Worm (Caenorhabditis elegans) whole organism, L4 larva: Measurements from ENCODE around the gene lgc-4.
A peak's percentile ranks its signal among the peaks of the same experiment; 100 is the strongest.

Experiments
- D1046.2 ChIP-seq: fragments of 200-800 bp; sonication (Bioruptor generic); IDR thresholded peaks from 2 replicates; pipeline ENCODE4 v1.3.6; 2022; ENCODE audit warnings: missing genetic modification characterization, missing compliant biosample characterization
- F10B5.3 ChIP-seq: sonication (generic microtip); optimal IDR thresholded peaks from 2 replicates; lab custom pipeline; 2016; ENCODE audit warnings: mild to moderate bottlenecking, missing genetic modification characterization, missing compliant biosample characterization
- F26F4.8 ChIP-seq: fragments of 200-800 bp; sonication (Bioruptor generic); conservative IDR thresholded peaks from 2 replicates; pipeline ENCODE4 v1.3.6; 2022; ENCODE audit warnings: missing genetic modification characterization, missing compliant biosample characterization
- F49E8.2 ChIP-seq: sonication (generic microtip); optimal IDR thresholded peaks from 2 replicates; lab custom pipeline; 2016; ENCODE audit warnings: missing compliant biosample characterization, mild to moderate bottlenecking, missing genetic modification characterization, borderline replicate concordance
- T20F7.1 ChIP-seq: fragments of 200-800 bp; sonication (Bioruptor generic); optimal IDR thresholded peaks from 2 replicates; lab custom pipeline; 2018; ENCODE audit warnings: mild to moderate bottlenecking, missing genetic modification characterization, missing compliant biosample characterization
- Y48G9A.11 ChIP-seq: fragments of 200-800 bp; sonication (Bioruptor generic); IDR thresholded peaks from 2 replicates; pipeline ENCODE4 v1.3.6; 2022; ENCODE audit warnings: missing genetic modification reagents, missing genetic modification characterization, missing compliant biosample characterization
- Y75B8A.6 ChIP-seq: fragments of 200-800 bp; sonication (Bioruptor generic); IDR thresholded peaks from 2 replicates; pipeline ENCODE4 v1.3.6; 2022; ENCODE audit warnings: missing genetic modification reagents, missing genetic modification characterization, missing compliant biosample characterization
- ZK546.5 ChIP-seq, 2 experiments: sonication (generic microtip); optimal IDR thresholded peaks; 2 replicates each; lab custom pipeline; 2017; ENCODE audit warnings: missing biosample characterization in 2 of 2, missing genetic modification characterization in 2 of 2
- aha-1 ChIP-seq: fragments of 150-350 bp; peaks from one replicate; lab custom pipeline; 2014; ENCODE audit warnings: missing biosample characterization, missing genetic modification characterization
- ama-1 ChIP-seq: fragments of 150-350 bp; optimal IDR thresholded peaks from 2 replicates; lab custom pipeline; 2014; ENCODE audit warnings: inconsistent platforms, mixed read lengths
- ceh-20 ChIP-seq: fragments of 200-800 bp; sonication (Bioruptor generic); IDR thresholded peaks from 2 replicates; pipeline ENCODE4 v1.3.6; 2022; ENCODE audit warnings: missing genetic modification reagents, missing genetic modification characterization, missing compliant biosample characterization
- ceh-28 ChIP-seq: fragments of 150-350 bp; optimal IDR thresholded peaks from 2 replicates; lab custom pipeline; 2014; ENCODE audit warnings: missing biosample characterization, missing genetic modification reagents, missing genetic modification characterization
- ceh-32 ChIP-seq: sonication (generic microtip); optimal IDR thresholded peaks from 2 replicates; lab custom pipeline; 2016; ENCODE audit warnings: mild to moderate bottlenecking, missing genetic modification characterization, missing compliant biosample characterization; ENCODE audit not compliant: poor library complexity
- ceh-44 ChIP-seq: fragments of 200-800 bp; sonication (Bioruptor generic); IDR thresholded peaks from 2 replicates; pipeline ENCODE4 v1.3.6; 2022; ENCODE audit warnings: missing genetic modification reagents, missing genetic modification characterization, missing compliant biosample characterization
- ceh-62 ChIP-seq: sonication (generic microtip); optimal IDR thresholded peaks from 2 replicates; lab custom pipeline; 2017; ENCODE audit warnings: missing biosample characterization, missing genetic modification characterization
- ceh-82 ChIP-seq: sonication (generic microtip); optimal IDR thresholded peaks from 2 replicates; lab custom pipeline; 2017; ENCODE audit warnings: missing biosample characterization, missing genetic modification characterization
- ces-1 ChIP-seq: fragments of 150-350 bp; sonication (generic microtip); optimal IDR thresholded peaks from 4 replicates; lab custom pipeline; 2014; ENCODE audit warnings: missing biosample characterization, missing genetic modification reagents, missing genetic modification characterization
- ctbp-1 ChIP-seq: fragments of 200-800 bp; sonication (Bioruptor generic); IDR thresholded peaks from 2 replicates; pipeline ENCODE4 v1.3.6; 2022; ENCODE audit warnings: missing genetic modification reagents, missing genetic modification characterization, missing compliant biosample characterization
- daf-12 ChIP-seq: fragments of 150-350 bp; optimal IDR thresholded peaks from 2 replicates; lab custom pipeline; 2014; ENCODE audit warnings: missing biosample characterization, missing genetic modification reagents, missing genetic modification characterization
- daf-16 ChIP-seq, 3 experiments: sonication (generic microtip); optimal IDR thresholded peaks; 2 replicates each; lab custom pipeline; 2016 to 2017; ENCODE audit warnings: missing genetic modification characterization in 3 of 3, missing genetic modification reagents in 3 of 3, mild to moderate bottlenecking in 2 of 3, missing compliant biosample characterization in 2 of 3, missing biosample characterization in 1 of 3, moderate library complexity in 1 of 3
- dmd-6 ChIP-seq: fragments of 200-800 bp; sonication (Bioruptor generic); IDR thresholded peaks from 2 replicates; pipeline ENCODE4 v1.3.6; 2022; ENCODE audit warnings: missing genetic modification reagents, missing genetic modification characterization, missing compliant biosample characterization
- dmd-8 ChIP-seq: fragments of 200-800 bp; sonication (Bioruptor generic); IDR thresholded peaks from 2 replicates; pipeline ENCODE4 v1.3.6; 2022; ENCODE audit warnings: missing genetic modification characterization, missing compliant biosample characterization
- egl-27 ChIP-seq: sonication (generic microtip); optimal IDR thresholded peaks from 3 replicates; lab custom pipeline; 2017; ENCODE audit warnings: missing biosample characterization, missing genetic modification reagents, missing genetic modification characterization
- hlh-11 ChIP-seq: fragments of 200-800 bp; sonication (Bioruptor generic); optimal IDR thresholded peaks from 2 replicates; lab custom pipeline; 2018; ENCODE audit warnings: mild to moderate bottlenecking, missing genetic modification characterization, missing compliant biosample characterization
- hlh-30 ChIP-seq: sonication (generic microtip); optimal IDR thresholded peaks from 2 replicates; lab custom pipeline; 2017; ENCODE audit warnings: antibody characterized with exemption, mild to moderate bottlenecking, missing genetic modification characterization, missing compliant biosample characterization; ENCODE audit not compliant: insufficient read depth
- jun-1 ChIP-seq: fragments of 150-350 bp; optimal IDR thresholded peaks from 2 replicates; lab custom pipeline; 2014; ENCODE audit warnings: missing biosample characterization, missing genetic modification reagents, missing genetic modification characterization
- lim-7 ChIP-seq: fragments of 200-800 bp; sonication (Bioruptor generic); IDR thresholded peaks from 2 replicates; pipeline ENCODE4 v1.3.6; 2022; ENCODE audit warnings: missing genetic modification characterization, missing compliant biosample characterization
- lin-13 ChIP-seq: fragments of 150-350 bp; optimal IDR thresholded peaks from 2 replicates; lab custom pipeline; 2014; ENCODE audit warnings: missing biosample characterization, missing genetic modification reagents, missing genetic modification characterization
- lin-38 ChIP-seq: fragments of 200-800 bp; sonication (Bioruptor generic); IDR thresholded peaks from 2 replicates; pipeline ENCODE4 v1.3.6; 2022; ENCODE audit warnings: missing genetic modification reagents, missing genetic modification characterization, missing compliant biosample characterization
- lin-39 ChIP-seq: fragments of 150-350 bp; optimal IDR thresholded peaks from 2 replicates; lab custom pipeline; 2014; ENCODE audit warnings: missing biosample characterization, missing genetic modification reagents, missing genetic modification characterization
- lir-3 ChIP-seq: sonication (generic microtip); optimal IDR thresholded peaks from 2 replicates; lab custom pipeline; 2016; ENCODE audit warnings: mild to moderate bottlenecking, missing genetic modification characterization, missing compliant biosample characterization
- lsy-2 ChIP-seq, 2 experiments: fragments of 150-350 bp in 1 of 2; sonication (generic microtip) in 1 of 2; optimal IDR thresholded peaks; 2 replicates each; lab custom pipeline; 2014 to 2017; ENCODE audit warnings: missing biosample characterization in 2 of 2, missing genetic modification characterization in 2 of 2
- madf-5 ChIP-seq, 2 experiments: fragments of 200-800 bp; sonication (Bioruptor generic); IDR thresholded peaks; 2 replicates each; pipeline ENCODE4 v1.3.6; 2022; ENCODE audit warnings: missing compliant biosample characterization in 2 of 2, missing genetic modification characterization in 2 of 2
- mes-2 ChIP-seq: sonication (generic microtip); optimal IDR thresholded peaks from 2 replicates; lab custom pipeline; 2016; ENCODE audit warnings: missing genotype, mild to moderate bottlenecking, missing genetic modification characterization, missing compliant biosample characterization; ENCODE audit not compliant: poor library complexity, severe bottlenecking
- mxl-2 ChIP-seq: fragments of 200-800 bp; sonication (Bioruptor generic); conservative IDR thresholded peaks from 2 replicates; pipeline ENCODE4 v1.3.6; 2022; ENCODE audit warnings: missing genetic modification reagents, missing genetic modification characterization, missing compliant biosample characterization
- mxl-3 ChIP-seq: fragments of 200-800 bp; sonication (Bioruptor generic); optimal IDR thresholded peaks from 2 replicates; lab custom pipeline; 2018; ENCODE audit warnings: mild to moderate bottlenecking, missing genetic modification characterization, missing compliant biosample characterization
- nhr-10 ChIP-seq: fragments of 150-350 bp; optimal IDR thresholded peaks from 2 replicates; lab custom pipeline; 2014; ENCODE audit warnings: missing biosample characterization, missing genetic modification characterization
- nhr-237 ChIP-seq: sonication (generic microtip); optimal IDR thresholded peaks from 2 replicates; lab custom pipeline; 2017; ENCODE audit warnings: missing biosample characterization, missing genetic modification characterization
- nhr-25 ChIP-seq: sonication (generic microtip); optimal IDR thresholded peaks from 2 replicates; lab custom pipeline; 2017; ENCODE audit warnings: missing genetic modification characterization, mild to moderate bottlenecking, missing compliant biosample characterization, antibody characterized with exemption, moderate library complexity, borderline replicate concordance; ENCODE audit not compliant: insufficient read depth
- nhr-6 ChIP-seq: fragments of 150-350 bp; optimal IDR thresholded peaks from 2 replicates; lab custom pipeline; 2014; ENCODE audit warnings: missing biosample characterization, missing genetic modification characterization
- nhr-77 ChIP-seq: fragments of 150-350 bp; optimal IDR thresholded peaks from 2 replicates; lab custom pipeline; 2014; ENCODE audit warnings: missing biosample characterization, missing genetic modification characterization
- php-3 ChIP-seq: fragments of 200-800 bp; sonication (Bioruptor generic); IDR thresholded peaks from 2 replicates; pipeline ENCODE4 v1.3.6; 2022; ENCODE audit warnings: missing genetic modification reagents, missing genetic modification characterization, missing compliant biosample characterization
- pqm-1 ChIP-seq: sonication (generic microtip); optimal IDR thresholded peaks from 2 replicates; lab custom pipeline; 2017; ENCODE audit warnings: missing biosample characterization, missing genetic modification characterization
- rbr-2 ChIP-seq: sonication (generic microtip); optimal IDR thresholded peaks from 2 replicates; lab custom pipeline; 2016; ENCODE audit warnings: missing genotype, missing genetic modification characterization, missing compliant biosample characterization
- skn-1 ChIP-seq: fragments of 150-350 bp; optimal IDR thresholded peaks from 2 replicates; lab custom pipeline; 2014; ENCODE audit warnings: missing biosample characterization, missing genetic modification characterization
- spr-1 ChIP-seq: sonication (generic microtip); optimal IDR thresholded peaks from 2 replicates; lab custom pipeline; 2016; ENCODE audit warnings: mild to moderate bottlenecking, missing genetic modification characterization, missing compliant biosample characterization
- spr-3 ChIP-seq: fragments of 200-800 bp; sonication (Bioruptor generic); optimal IDR thresholded peaks from 2 replicates; lab custom pipeline; 2018; ENCODE audit warnings: mild to moderate bottlenecking, missing genetic modification characterization, missing compliant biosample characterization
- tra-1 ChIP-seq: fragments of 200-800 bp; sonication (Bioruptor generic); IDR thresholded peaks from 2 replicates; pipeline ENCODE4 v1.3.6; 2022; ENCODE audit warnings: missing genetic modification reagents, missing genetic modification characterization, missing compliant biosample characterization
- vab-7 ChIP-seq: fragments of 200-800 bp; sonication (Bioruptor generic); IDR thresholded peaks from 2 replicates; pipeline ENCODE4 v1.3.6; 2022; ENCODE audit warnings: missing genetic modification reagents, missing genetic modification characterization, missing compliant biosample characterization
- zag-1 ChIP-seq: fragments of 150-350 bp; optimal IDR thresholded peaks from 2 replicates; lab custom pipeline; 2014; ENCODE audit warnings: missing biosample characterization, missing genetic modification characterization
- zfp-3 ChIP-seq: fragments of 200-800 bp; sonication (Bioruptor generic); conservative IDR thresholded peaks from 2 replicates; pipeline ENCODE4 v1.3.6; 2022; ENCODE audit warnings: missing genetic modification reagents, missing genetic modification characterization, missing compliant biosample characterization
- zip-2 ChIP-seq: fragments of 150-350 bp; optimal IDR thresholded peaks from 2 replicates; lab custom pipeline; 2014; ENCODE audit warnings: missing biosample characterization, missing genetic modification characterization

The lgc-4 gene

ce11 chrX:9225273-9225672, 16.8 kb downstream of the lgc-4 start (continued):
- TF ChIP-seq ZK546.5 (tag; optimal IDR thresholded peaks at IDR 0.05; lab: Kevin White, UChicago): no peak
- TF ChIP-seq lin-39 (tag; lab: Kevin White, UChicago): no peak
- TF ChIP-seq lin-13 (GFP tag; lab: Kevin White, UChicago): no peak
- TF ChIP-seq skn-1 (tag; lab: Kevin White, UChicago): no peak
- no peak for TF ChIP-seq zfp-3
- TF ChIP-seq F49E8.2 (tag; lab: Kevin White, UChicago): no peak
- peak; percentile 35 for TF ChIP-seq mes-2
- TF ChIP-seq dmd-8 (GFP tag; lab: Robert Waterston, UW): no peak
- TF ChIP-seq zag-1 (tag; lab: Kevin White, UChicago): no peak
- peak; percentile 77 for TF ChIP-seq nhr-6 (tag; lab: Kevin White, UChicago)
- peak; percentile 53 for TF ChIP-seq hlh-30 (tag; lab: Kevin White, UChicago)
- TF ChIP-seq ceh-44 (GFP tag; lab: Robert Waterston, UW): no peak
- TF ChIP-seq Y48G9A.11: no peak
- no peak for TF ChIP-seq madf-5 (GFP tag; IDR thresholded peaks at IDR 0.05; lab: Robert Waterston, UW)
- no peak for TF ChIP-seq ceh-62 (tag; lab: Kevin White, UChicago)
- TF ChIP-seq spr-3 (GFP tag; lab: Kevin White, UChicago): no peak
- TF ChIP-seq vab-7 (GFP tag; lab: Robert Waterston, UW): no peak
- no peak for TF ChIP-seq nhr-237 (tag; lab: Kevin White, UChicago)
- TF ChIP-seq mxl-3 (GFP tag; lab: Kevin White, UChicago): peak; percentile 95
- peak; percentile 34; the same call in 1 of the 2 replicates for TF ChIP-seq tra-1 (GFP tag; lab: Robert Waterston, UW)
- peak; percentile 17 for TF ChIP-seq rbr-2
- TF ChIP-seq aha-1: no peak
- TF ChIP-seq daf-12: no peak
- no peak for TF ChIP-seq Y75B8A.6 (GFP tag; lab: Robert Waterston, UW)
- no peak for TF ChIP-seq ceh-28 (tag; lab: Kevin White, UChicago)
- TF ChIP-seq lsy-2 (tag; optimal IDR thresholded peaks at IDR 0.05; lab: Kevin White, UChicago): no peak
- TF ChIP-seq nhr-10 (tag; lab: Kevin White, UChicago): no peak
- TF ChIP-seq ces-1 (GFP tag; lab: Kevin White, UChicago): no peak
- no peak for TF ChIP-seq ceh-32 (tag; lab: Kevin White, UChicago)
- TF ChIP-seq lin-38 (GFP tag; lab: Robert Waterston, UW): no peak
- TF ChIP-seq pqm-1 (tag; lab: Kevin White, UChicago): peak; percentile 17
- peak; percentile 56 for TF ChIP-seq dmd-6
- no peak for TF ChIP-seq egl-27 (tag; lab: Kevin White, UChicago)
- no peak for TF ChIP-seq F26F4.8 (GFP tag; lab: Robert Waterston, UW)
- TF ChIP-seq mxl-2 (GFP tag; lab: Robert Waterston, UW): no peak
- no peak for TF ChIP-seq ctbp-1 (GFP tag; lab: Robert Waterston, UW)
- peak; percentile 71 for TF ChIP-seq hlh-11 (tag; lab: Kevin White, UChicago)
- no peak for TF ChIP-seq ama-1 (lab: Kevin White, UChicago)
- TF ChIP-seq spr-1 (tag; lab: Kevin White, UChicago): no peak
- peak; percentile 38 for TF ChIP-seq nhr-25 (tag; lab: Kevin White, UChicago)
- TF ChIP-seq F10B5.3 (tag; lab: Kevin White, UChicago): no peak
- no peak for TF ChIP-seq ceh-20 (GFP tag; lab: Robert Waterston, UW)
- TF ChIP-seq T20F7.1: no peak
- TF ChIP-seq lim-7 (GFP tag; lab: Robert Waterston, UW): no peak
- TF ChIP-seq zip-2 (tag; lab: Kevin White, UChicago): no peak
- no peak for TF ChIP-seq ceh-82 (tag; lab: Kevin White, UChicago)
- TF ChIP-seq daf-16 (GFP tag; optimal IDR thresholded peaks at IDR 0.05; lab: Kevin White, UChicago): no peak
- TF ChIP-seq daf-16 (tag; optimal IDR thresholded peaks at IDR 0.05; lab: Kevin White, UChicago): peak; percentile 44
- TF ChIP-seq lir-3 (tag; lab: Kevin White, UChicago): no peak
- no peak for TF ChIP-seq php-3 (GFP tag; lab: Robert Waterston, UW)
- no peak for TF ChIP-seq jun-1
- no peak for TF ChIP-seq nhr-77 (tag; lab: Kevin White, UChicago)
- TF ChIP-seq D1046.2: no peak
